Fruit fly (Drosophila melanogaster) whole organism, embryonic: ENCODE data around the gene wtrw.

Source experiments
- Blimp-1 ChIP-seq: fragments of 200-800 bp; sonication (Bioruptor generic); optimal IDR thresholded peaks from 3 replicates; lab custom pipeline; 2018; ENCODE audit warnings: missing biosample characterization, missing genetic modification characterization, mild to moderate bottlenecking, moderate library complexity, missing genetic modification reagents
- CG11247 ChIP-seq: fragments of 200-800 bp; sonication (Bioruptor generic); IDR thresholded peaks from 2 replicates; pipeline ENCODE4 v1.3.6; 2022; ENCODE audit warnings: missing biosample characterization, missing genetic modification characterization
- CG12942 ChIP-seq: fragments of 200-800 bp; sonication (Bioruptor generic); optimal IDR thresholded peaks from 3 replicates; lab custom pipeline; 2016; ENCODE audit warnings: missing biosample characterization, missing genetic modification characterization
- CG14667 ChIP-seq: fragments of 200-800 bp; sonication (Bioruptor generic); IDR thresholded peaks from 2 replicates; pipeline ENCODE4 v1.3.6; 2022; ENCODE audit warnings: missing biosample characterization, missing genetic modification characterization
- CG15011 ChIP-seq: fragments of 200-800 bp; sonication (Bioruptor generic); optimal IDR thresholded peaks from 3 replicates; lab custom pipeline; 2018; ENCODE audit warnings: missing biosample characterization, mild to moderate bottlenecking, missing genetic modification characterization
- CG15479 ChIP-seq: fragments of 200-800 bp; sonication (Bioruptor generic); optimal IDR thresholded peaks from 3 replicates; lab custom pipeline; 2019; ENCODE audit warnings: missing biosample characterization, mild to moderate bottlenecking, missing genetic modification characterization, moderate library complexity
- CG15601 ChIP-seq: fragments of 200-800 bp; sonication (Bioruptor generic); optimal IDR thresholded peaks from 3 replicates; lab custom pipeline; 2019; ENCODE audit warnings: missing biosample characterization, mild to moderate bottlenecking, missing genetic modification characterization, moderate library complexity
- CG16779 ChIP-seq: fragments of 200-800 bp; sonication (Bioruptor generic); IDR thresholded peaks from 2 replicates; pipeline ENCODE4 v1.3.6; 2022; ENCODE audit warnings: missing biosample characterization, missing genetic modification characterization
- CG17186 ChIP-seq: fragments of 200-800 bp; sonication (Bioruptor generic); optimal IDR thresholded peaks from 3 replicates; lab custom pipeline; 2017; ENCODE audit warnings: missing biosample characterization, missing genetic modification reagents, missing genetic modification characterization
- CG17568 ChIP-seq: fragments of 200-800 bp; sonication (Bioruptor generic); optimal IDR thresholded peaks from 2 replicates; lab custom pipeline; 2018; ENCODE audit warnings: missing biosample characterization, mild to moderate bottlenecking, missing genetic modification characterization, moderate library complexity
- CG17912 ChIP-seq: fragments of 200-800 bp; sonication (Bioruptor generic); optimal IDR thresholded peaks from 2 replicates; lab custom pipeline; 2018; ENCODE audit warnings: missing biosample characterization, mild to moderate bottlenecking, missing genetic modification characterization
- CG2199 ChIP-seq: fragments of 200-800 bp; sonication (Bioruptor generic); IDR thresholded peaks from 3 replicates; pipeline ENCODE4 v1.3.6; 2022; ENCODE audit warnings: missing biosample characterization, missing genetic modification characterization
- CG6854 ChIP-seq: fragments of 200-800 bp; sonication (Bioruptor generic); optimal IDR thresholded peaks from 3 replicates; lab custom pipeline; 2017; ENCODE audit warnings: missing biosample characterization, mild to moderate bottlenecking, missing genetic modification characterization
- CG8924 ChIP-seq: fragments of 200-800 bp; optimal IDR thresholded peaks from 3 replicates; lab custom pipeline; 2019; ENCODE audit warnings: missing biosample characterization, mild to moderate bottlenecking, missing genetic modification characterization, moderate library complexity
- CG9437 ChIP-seq: fragments of 200-800 bp; sonication (Bioruptor generic); optimal IDR thresholded peaks from 2 replicates; lab custom pipeline; 2018; ENCODE audit warnings: missing biosample characterization, mild to moderate bottlenecking, missing genetic modification characterization
- CG9727 ChIP-seq: fragments of 200-800 bp; sonication (Bioruptor generic); optimal IDR thresholded peaks from 3 replicates; lab custom pipeline; 2017; ENCODE audit warnings: missing biosample characterization, mild to moderate bottlenecking, missing genetic modification characterization
- D ChIP-seq, 2 experiments: fragments of 200-800 bp in 1 of 2; fragments of >200 bp in 1 of 2; sonication (Bioruptor generic) in 1 of 2; optimal IDR thresholded peaks; 2 replicates in 1 of 2; 3 replicates in 1 of 2; lab custom pipeline; 2017; ENCODE audit warnings: mild to moderate bottlenecking in 1 of 2, missing biosample characterization in 1 of 2, missing genetic modification characterization in 1 of 2, missing genetic modification reagents in 1 of 2
- Drgx ChIP-seq: fragments of 200-800 bp; sonication (Bioruptor generic); IDR thresholded peaks from 2 replicates; pipeline ENCODE4 v1.3.6; 2022; ENCODE audit warnings: missing biosample characterization, missing genetic modification characterization
- Hr3 ChIP-seq: fragments of 200-800 bp; sonication (Bioruptor generic); optimal IDR thresholded peaks from 3 replicates; lab custom pipeline; 2016; ENCODE audit warnings: missing biosample characterization, missing genetic modification characterization
- Hr78 ChIP-seq, 2 experiments: fragments of 200-800 bp in 1 of 2; fragments of >200 bp in 1 of 2; sonication (Bioruptor generic) in 1 of 2; optimal IDR thresholded peaks; 2 replicates each; lab custom pipeline; 2017 to 2019; ENCODE audit warnings: missing biosample characterization in 2 of 2, missing genetic modification characterization in 2 of 2, mild to moderate bottlenecking in 1 of 2, moderate library complexity in 1 of 2
- NC2β ChIP-seq: fragments of 200-800 bp; sonication (Bioruptor generic); optimal IDR thresholded peaks from 2 replicates; lab custom pipeline; 2016; ENCODE audit warnings: missing biosample characterization, missing genetic modification characterization
- Nf-YB ChIP-seq: fragments of 200-800 bp; sonication (Bioruptor generic); optimal IDR thresholded peaks from 3 replicates; lab custom pipeline; 2019; ENCODE audit warnings: missing biosample characterization, mild to moderate bottlenecking, missing genetic modification characterization, moderate library complexity
- Sry-β ChIP-seq: fragments of 200-800 bp; sonication (Bioruptor generic); optimal IDR thresholded peaks from 2 replicates; lab custom pipeline; 2018; ENCODE audit warnings: missing biosample characterization, mild to moderate bottlenecking, missing genetic modification characterization, moderate library complexity
- Tbp ChIP-seq: fragments of >200 bp; optimal IDR thresholded peaks from 2 replicates; lab custom pipeline; 2018; ENCODE audit warnings: missing biosample characterization, missing genetic modification characterization
- Trl ChIP-seq, 3 experiments: fragments of >200 bp in 2 of 3; fragments of 200-800 bp in 1 of 3; sonication (Bioruptor generic) in 1 of 3; optimal IDR thresholded peaks; 2 replicates in 1 of 3; 3 replicates in 2 of 3; lab custom pipeline; 2016 to 2017; ENCODE audit warnings: missing biosample characterization in 1 of 3, missing genetic modification characterization in 1 of 3
- bigmax ChIP-seq: fragments of 200-800 bp; sonication (Bioruptor generic); optimal IDR thresholded peaks from 2 replicates; lab custom pipeline; 2018; ENCODE audit warnings: missing biosample characterization, mild to moderate bottlenecking, missing genetic modification characterization
- bsh ChIP-seq, 2 experiments: fragments of 200-800 bp; sonication (Bioruptor generic); optimal IDR thresholded peaks; 2 replicates each; lab custom pipeline; 2017 to 2018; ENCODE audit warnings: mild to moderate bottlenecking in 2 of 2, missing biosample characterization in 2 of 2, missing genetic modification characterization in 2 of 2, moderate library complexity in 1 of 2
- cg ChIP-seq: fragments of 200-800 bp; sonication (Bioruptor generic); optimal IDR thresholded peaks from 3 replicates; lab custom pipeline; 2019; ENCODE audit warnings: missing biosample characterization, mild to moderate bottlenecking, missing genetic modification characterization, moderate library complexity
- chn ChIP-seq: fragments of 200-800 bp; sonication (Bioruptor generic); optimal IDR thresholded peaks from 2 replicates; lab custom pipeline; 2016; ENCODE audit warnings: missing biosample characterization, missing genetic modification characterization
- dmrt11E ChIP-seq: fragments of 200-800 bp; sonication (Bioruptor generic); optimal IDR thresholded peaks from 3 replicates; lab custom pipeline; 2018; ENCODE audit warnings: missing biosample characterization, mild to moderate bottlenecking, missing genetic modification characterization, moderate library complexity
- emc ChIP-seq: fragments of 200-800 bp; sonication (Bioruptor generic); optimal IDR thresholded peaks from 2 replicates; lab custom pipeline; 2016; ENCODE audit warnings: missing biosample characterization, missing genetic modification characterization
- esg ChIP-seq: fragments of 200-800 bp; sonication (Bioruptor generic); conservative IDR thresholded peaks from 2 replicates; pipeline ENCODE4 v1.3.6; 2022; ENCODE audit warnings: missing biosample characterization, missing genetic modification characterization
- gcm2 ChIP-seq: fragments of 200-800 bp; sonication (Bioruptor generic); optimal IDR thresholded peaks from 2 replicates; lab custom pipeline; 2016; ENCODE audit warnings: missing biosample characterization, missing genetic modification characterization
- gem ChIP-seq: fragments of 200-800 bp; sonication (Bioruptor generic); optimal IDR thresholded peaks from 2 replicates; lab custom pipeline; 2019; ENCODE audit warnings: missing biosample characterization, mild to moderate bottlenecking, missing genetic modification characterization, moderate library complexity
- grn ChIP-seq: fragments of 200-800 bp; sonication (Bioruptor generic); optimal IDR thresholded peaks from 3 replicates; lab custom pipeline; 2017; ENCODE audit warnings: missing biosample characterization, missing genetic modification characterization
- inv ChIP-seq: fragments of 200-800 bp; sonication (Bioruptor generic); IDR thresholded peaks from 2 replicates; pipeline ENCODE4 v1.3.6; 2022; ENCODE audit warnings: missing biosample characterization, missing genetic modification characterization; ENCODE audit not compliant: partially characterized antibody
- mirr ChIP-seq: fragments of 200-800 bp; sonication (Bioruptor generic); optimal IDR thresholded peaks from 3 replicates; lab custom pipeline; 2018; ENCODE audit warnings: missing biosample characterization, mild to moderate bottlenecking, missing genetic modification characterization
- pho ChIP-seq: fragments of 200-800 bp; sonication (Bioruptor generic); optimal IDR thresholded peaks from 2 replicates; lab custom pipeline; 2016; ENCODE audit warnings: missing biosample characterization, missing genetic modification characterization
- ro ChIP-seq: fragments of 200-800 bp; sonication (Bioruptor generic); IDR thresholded peaks from 2 replicates; pipeline ENCODE4 v1.3.6; 2022; ENCODE audit warnings: missing biosample characterization, missing genetic modification characterization
- sima ChIP-seq: fragments of 200-800 bp; sonication (Bioruptor generic); optimal IDR thresholded peaks from 2 replicates; lab custom pipeline; 2016; ENCODE audit warnings: missing biosample characterization, missing genetic modification characterization
- slp2 ChIP-seq: fragments of 200-800 bp; sonication (Bioruptor generic); optimal IDR thresholded peaks from 2 replicates; lab custom pipeline; 2016; ENCODE audit warnings: missing biosample characterization, missing genetic modification characterization
- toy ChIP-seq: fragments of 200-800 bp; sonication (Bioruptor generic); IDR thresholded peaks from 2 replicates; pipeline ENCODE4 v1.3.6; 2022; ENCODE audit warnings: missing biosample characterization, missing genetic modification characterization
- twi ChIP-seq: fragments of 200-800 bp; optimal IDR thresholded peaks from 2 replicates; lab custom pipeline; 2019; ENCODE audit warnings: missing biosample characterization, mild to moderate bottlenecking, missing genetic modification characterization, moderate library complexity

The wtrw gene

DNA sequence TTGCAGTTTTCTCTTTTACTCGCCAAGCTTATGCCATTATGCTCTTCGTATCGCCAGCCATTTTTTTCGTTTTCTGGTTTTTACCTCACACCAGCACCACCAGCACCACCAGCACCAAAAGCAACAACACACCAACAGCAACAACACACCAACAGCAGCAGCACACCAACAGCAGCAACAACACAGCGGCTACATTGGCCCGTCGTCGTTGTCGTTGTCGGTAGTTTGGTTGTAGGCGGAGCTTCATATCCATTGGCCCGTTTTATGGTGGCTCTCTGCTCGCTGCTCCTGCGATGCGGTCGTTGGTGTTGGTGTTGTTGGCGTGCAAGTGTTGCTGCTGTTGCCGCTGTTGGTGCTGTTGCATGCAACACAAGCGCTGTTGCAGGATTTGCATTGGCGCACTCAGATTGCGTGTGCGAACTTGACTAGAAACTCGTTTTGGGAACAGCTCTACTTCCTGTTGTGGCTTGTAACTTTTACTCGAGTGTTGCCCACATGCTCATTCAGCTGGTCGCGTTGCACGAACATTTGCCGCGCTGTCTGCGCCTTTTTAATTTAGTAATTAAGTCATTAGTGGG lies 45.7 kb downstream of the wtrw start (continued):
- TF ChIP-seq Hr78 (GFP tag; optimal IDR thresholded peaks at IDR 0.05; lab: Kevin White, UChicago) (no peak), ro (GFP tag; lab: Robert Waterston, UW) (no peak), chn (GFP tag; lab: Kevin White, UChicago) (no peak), CG6854 (GFP tag; lab: Kevin White, UChicago) (no peak), bigmax (GFP tag; lab: Kevin White, UChicago) (no peak), CG17568 (GFP tag; lab: Kevin White, UChicago) (no peak), NC2β (GFP tag; lab: Kevin White, UChicago) (no peak), CG15601 (tag; lab: Kevin White, UChicago) (no peak), slp2 (GFP tag; lab: Kevin White, UChicago) (no peak), gcm2 (GFP tag; lab: Kevin White, UChicago) (no peak), bsh (GFP tag; optimal IDR thresholded peaks at IDR 0.05; lab: Kevin White, UChicago) (no peak), Trl (optimal IDR thresholded peaks at IDR 0.05; lab: Kevin White, UChicago) (no peak), Trl (GFP tag; optimal IDR thresholded peaks at IDR 0.05; lab: Kevin White, UChicago) (no peak), CG17912 (no peak), CG11247 (no peak), pho (GFP tag; lab: Kevin White, UChicago) (no peak), mirr (no peak), Hr3 (GFP tag; lab: Kevin White, UChicago) (no peak), CG15011 (no peak), Sry-β (no peak), D (optimal IDR thresholded peaks at IDR 0.05; lab: Kevin White, UChicago) (peak; percentile 32), D (GFP tag; optimal IDR thresholded peaks at IDR 0.05; lab: Kevin White, UChicago) (no peak)

DNA sequence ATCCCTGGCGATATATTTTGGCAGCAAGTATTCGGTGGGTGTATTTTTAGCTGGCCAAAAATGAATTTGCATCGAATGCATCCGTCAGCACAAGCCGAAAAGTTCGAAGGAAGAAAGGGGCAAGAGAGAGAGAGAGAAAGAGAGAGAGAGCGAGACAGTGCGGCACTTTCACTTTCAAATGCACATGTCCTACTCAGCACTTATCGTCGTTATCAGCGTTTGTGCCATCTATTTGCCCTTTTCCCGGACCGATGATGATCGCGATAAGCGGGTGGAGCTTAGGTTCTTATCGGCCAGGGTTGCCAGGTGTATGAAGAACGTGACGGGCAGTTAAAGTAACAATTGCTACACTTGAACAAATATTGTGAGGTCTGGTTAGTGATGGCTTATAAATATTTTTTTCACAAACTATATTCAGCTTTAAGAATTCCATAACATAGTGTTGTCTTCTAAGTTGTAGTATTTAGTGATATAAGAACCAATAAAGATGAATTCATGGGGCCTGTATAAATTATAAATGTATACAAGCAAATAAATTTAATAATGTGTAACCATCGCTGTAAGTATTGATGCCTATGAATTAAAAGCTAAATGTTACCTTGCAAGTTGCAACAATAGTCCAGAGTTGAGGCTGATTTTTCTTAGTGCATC lies 53.7 kb downstream of the wtrw start:
- TF ChIP-seq gem (tag; lab: Kevin White, UChicago) (peak; percentile 17), emc (GFP tag; lab: Kevin White, UChicago) (no peak), CG16779 (GFP tag; lab: Robert Waterston, UW) (no peak), CG15479 (GFP tag; lab: Kevin White, UChicago) (peak; percentile 49), Tbp (GFP tag; lab: Kevin White, UChicago) (no peak), grn (GFP tag; lab: Kevin White, UChicago) (peak; percentile 50), Blimp-1 (GFP tag; lab: Kevin White, UChicago) (peak; percentile 48), CG9437 (peak; percentile 21), CG14667 (GFP tag; lab: Robert Waterston, UW) (no peak), dmrt11E (tag; lab: Kevin White, UChicago) (peak; percentile 17), Trl (optimal IDR thresholded peaks at IDR 0.05; lab: Kevin White, UChicago) (peak in 1 of 2 experiments; percentile 6), Trl (GFP tag; optimal IDR thresholded peaks at IDR 0.05; lab: Kevin White, UChicago) (no peak), esg (GFP tag; lab: Robert Waterston, UW) (no peak)

DNA sequence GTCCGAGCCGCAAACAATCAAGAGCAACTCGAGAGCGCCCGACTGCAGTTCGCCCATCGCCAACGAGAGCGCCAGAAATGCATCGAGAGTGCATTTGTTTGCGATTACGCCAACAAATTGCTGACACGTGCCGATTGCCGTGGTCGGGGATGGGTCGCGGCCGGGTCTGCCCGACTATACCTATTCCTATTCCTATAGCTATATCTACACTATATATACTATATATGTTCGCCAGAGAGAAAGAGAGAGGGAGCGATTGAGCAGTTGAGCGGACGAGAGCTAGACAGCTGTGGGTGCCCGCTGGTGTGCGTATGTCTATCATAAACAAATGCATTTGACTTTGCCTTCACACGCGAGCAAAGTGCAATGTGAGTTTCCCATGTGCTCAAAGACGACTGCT lies 56.2 kb downstream of the wtrw start:
- TF ChIP-seq CG12942 (GFP tag; lab: Kevin White, UChicago) (no peak), sima (no peak), CG9727 (GFP tag; lab: Kevin White, UChicago) (no peak), pho (GFP tag; lab: Kevin White, UChicago) (no peak), cg (GFP tag; lab: Kevin White, UChicago) (peak; percentile 13), Nf-YB (GFP tag; lab: Kevin White, UChicago) (peak; percentile 49), Trl (optimal IDR thresholded peaks at IDR 0.05; lab: Kevin White, UChicago) (peak in 1 of 2 experiments; percentile 25), Trl (GFP tag; optimal IDR thresholded peaks at IDR 0.05; lab: Kevin White, UChicago) (no peak), twi (tag; lab: Kevin White, UChicago) (peak; percentile 20), CG2199 (GFP tag; lab: Robert Waterston, UW) (peak; percentile 22; the same call in 1 of the 3 replicates), CG17186 (GFP tag; lab: Kevin White, UChicago) (no peak), CG8924 (tag; lab: Kevin White, UChicago) (no peak), toy (GFP tag; lab: Robert Waterston, UW) (no peak), inv (GFP tag; lab: Robert Waterston, UW) (no peak), Drgx (GFP tag; lab: Robert Waterston, UW) (peak; percentile 57; the same call in 1 of the 2 replicates)
